Worm (Caenorhabditis elegans) whole organism, L3 larva: ENCODE data around the gene W07E11.1.
A peak's percentile ranks its signal among the peaks of the same experiment; 100 is the strongest.

Source experiments
- ZK546.5 ChIP-seq: sonication (generic microtip); optimal IDR thresholded peaks from 2 replicates; lab custom pipeline; 2017; ENCODE audit warnings: missing biosample characterization, missing genetic modification characterization
- ama-1 ChIP-seq: fragments of 150-350 bp; optimal IDR thresholded peaks from 2 replicates; lab custom pipeline; 2018
- ceh-16 ChIP-seq: sonication (generic microtip); optimal IDR thresholded peaks from 2 replicates; lab custom pipeline; 2017; ENCODE audit warnings: missing biosample characterization, missing genetic modification characterization
- ceh-28 ChIP-seq: fragments of 150-350 bp; optimal IDR thresholded peaks from 2 replicates; lab custom pipeline; 2014; ENCODE audit warnings: missing biosample characterization, missing genetic modification reagents, missing genetic modification characterization
- ceh-82 ChIP-seq: fragments of 150-350 bp; optimal IDR thresholded peaks from 2 replicates; lab custom pipeline; 2014; ENCODE audit warnings: missing biosample characterization, missing genetic modification characterization
- egl-27 ChIP-seq: sonication (generic microtip); optimal IDR thresholded peaks from 4 replicates; lab custom pipeline; 2017; ENCODE audit warnings: missing biosample characterization, missing genetic modification reagents, missing genetic modification characterization
- elt-1 ChIP-seq: fragments of 150-350 bp; optimal IDR thresholded peaks from 2 replicates; lab custom pipeline; 2014; ENCODE audit warnings: missing biosample characterization, missing genetic modification characterization
- elt-2 ChIP-seq: sonication (generic microtip); optimal IDR thresholded peaks from 2 replicates; lab custom pipeline; 2016; ENCODE audit warnings: missing genetic modification reagents, mild to moderate bottlenecking, missing genetic modification characterization, missing compliant biosample characterization
- elt-3 ChIP-seq, 3 experiments: fragments of 150-350 bp in 1 of 3; sonication (generic microtip) in 2 of 3; optimal IDR thresholded peaks; 2 replicates in 2 of 3; 4 replicates in 1 of 3; lab custom pipeline; 2014 to 2017; ENCODE audit warnings: missing biosample characterization in 3 of 3, missing genetic modification characterization in 3 of 3
- eor-1 ChIP-seq, 2 experiments: fragments of 150-350 bp; optimal IDR thresholded peaks; 2 replicates each; lab custom pipeline; 2014 to 2018; ENCODE audit warnings: missing biosample characterization in 2 of 2, missing genetic modification characterization in 2 of 2
- fkh-2 ChIP-seq: fragments of 150-350 bp; optimal IDR thresholded peaks from 2 replicates; lab custom pipeline; 2014; ENCODE audit warnings: missing biosample characterization, missing genetic modification reagents, missing genetic modification characterization
- fos-1 ChIP-seq: fragments of 150-350 bp; optimal IDR thresholded peaks from 2 replicates; lab custom pipeline; 2014; ENCODE audit warnings: missing biosample characterization, missing genetic modification characterization
- hmg-11 ChIP-seq: sonication (generic microtip); optimal IDR thresholded peaks from 2 replicates; lab custom pipeline; 2016; ENCODE audit warnings: missing genetic modification characterization, missing compliant biosample characterization
- jun-1 ChIP-seq: fragments of 150-350 bp; optimal IDR thresholded peaks from 2 replicates; lab custom pipeline; 2014; ENCODE audit warnings: missing biosample characterization, missing genetic modification reagents, missing genetic modification characterization
- lin-15B ChIP-seq: fragments of 150-350 bp; optimal IDR thresholded peaks from 2 replicates; lab custom pipeline; 2014; ENCODE audit warnings: missing biosample characterization, missing genetic modification characterization
- lin-39 ChIP-seq: fragments of 150-350 bp; optimal IDR thresholded peaks from 2 replicates; lab custom pipeline; 2018; ENCODE audit warnings: missing biosample characterization, missing genetic modification reagents, missing genetic modification characterization
- lsy-12 ChIP-seq: sonication (generic microtip); optimal IDR thresholded peaks from 2 replicates; lab custom pipeline; 2016; ENCODE audit warnings: mild to moderate bottlenecking, missing genetic modification characterization, missing compliant biosample characterization
- mdl-1 ChIP-seq: fragments of 150-350 bp; optimal IDR thresholded peaks from 2 replicates; lab custom pipeline; 2014; ENCODE audit warnings: missing biosample characterization, missing genetic modification characterization
- nfya-1 ChIP-seq: sonication (generic microtip); optimal IDR thresholded peaks from 2 replicates; lab custom pipeline; 2017; ENCODE audit warnings: missing genetic modification characterization, mild to moderate bottlenecking, missing compliant biosample characterization, antibody characterized with exemption, moderate library complexity; ENCODE audit not compliant: insufficient read depth
- nhr-11 ChIP-seq: fragments of 150-350 bp; optimal IDR thresholded peaks from 2 replicates; lab custom pipeline; 2014; ENCODE audit warnings: missing biosample characterization, missing genetic modification characterization
- nhr-23 ChIP-seq: fragments of 150-350 bp; optimal IDR thresholded peaks from 2 replicates; lab custom pipeline; 2014; ENCODE audit warnings: missing biosample characterization, missing genetic modification reagents, missing genetic modification characterization
- nhr-28 ChIP-seq: fragments of 150-350 bp; optimal IDR thresholded peaks from 2 replicates; lab custom pipeline; 2014; ENCODE audit warnings: missing biosample characterization, missing genetic modification characterization
- nhr-43 ChIP-seq: sonication (generic microtip); optimal IDR thresholded peaks from 2 replicates; lab custom pipeline; 2016; ENCODE audit warnings: mild to moderate bottlenecking, missing genetic modification characterization, missing compliant biosample characterization; ENCODE audit not compliant: poor library complexity, severe bottlenecking
- nhr-76 ChIP-seq: fragments of 150-350 bp; sonication (generic microtip); optimal IDR thresholded peaks from 5 replicates; lab custom pipeline; 2014; ENCODE audit warnings: missing biosample characterization, missing genetic modification characterization
- nhr-77 ChIP-seq: fragments of 150-350 bp; optimal IDR thresholded peaks from 2 replicates; lab custom pipeline; 2014; ENCODE audit warnings: missing biosample characterization, missing genetic modification characterization
- pha-4 ChIP-seq: fragments of 150-350 bp; optimal IDR thresholded peaks from 2 replicates; lab custom pipeline; 2014; ENCODE audit warnings: missing biosample characterization, missing genetic modification reagents, missing genetic modification characterization
- sea-2 ChIP-seq: fragments of 150-350 bp; sonication (generic microtip); optimal IDR thresholded peaks from 4 replicates; lab custom pipeline; 2014; ENCODE audit warnings: missing biosample characterization, missing genetic modification reagents, missing genetic modification characterization
- skn-1 ChIP-seq: fragments of 150-350 bp; optimal IDR thresholded peaks from 2 replicates; lab custom pipeline; 2014; ENCODE audit warnings: missing biosample characterization, missing genetic modification characterization
- tbx-2 ChIP-seq: sonication (generic microtip); optimal IDR thresholded peaks from 2 replicates; lab custom pipeline; 2016; ENCODE audit warnings: mild to moderate bottlenecking, missing genetic modification characterization, missing compliant biosample characterization
- unc-39 ChIP-seq: sonication (generic microtip); optimal IDR thresholded peaks from 4 replicates; lab custom pipeline; 2017; ENCODE audit warnings: missing biosample characterization, missing genetic modification characterization
- zag-1 ChIP-seq: fragments of 150-350 bp; optimal IDR thresholded peaks from 2 replicates; lab custom pipeline; 2014; ENCODE audit warnings: missing biosample characterization, missing genetic modification characterization

The W07E11.1 gene

DNA sequence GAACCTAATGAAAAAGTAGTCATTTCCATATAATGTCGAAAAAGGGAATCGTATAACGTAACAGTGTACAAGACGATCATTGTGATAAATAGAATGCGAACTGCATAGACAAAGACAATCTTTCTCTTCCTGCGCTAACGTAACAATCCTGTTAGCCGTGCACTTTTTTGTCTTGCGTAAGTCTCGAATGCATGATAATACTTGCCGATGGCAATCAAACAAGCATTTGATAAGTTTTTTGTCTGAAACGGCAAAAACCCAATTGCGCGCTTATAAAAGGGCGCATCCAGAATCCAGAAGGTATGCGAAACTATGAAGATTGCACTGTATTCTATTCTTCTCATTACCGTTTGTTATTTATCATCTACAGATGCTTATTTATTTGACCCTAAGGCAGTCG is 9.4 kb upstream of the W07E11.1 start, which contains the start of gene dao-4:
TSS of gene dao-4 (plus strand) at position 301 of the 400 bp plus-strand sequence.
- TF ChIP-seq nhr-11 (no peak), ceh-16 (no peak), elt-3 (tag; optimal IDR thresholded peaks at IDR 0.05; lab: Kevin White, UChicago) (no peak), jun-1 (tag; lab: Kevin White, UChicago) (no peak), skn-1 (tag; lab: Kevin White, UChicago) (no peak), ZK546.5 (tag; lab: Kevin White, UChicago) (no peak), mdl-1 (tag; lab: Kevin White, UChicago) (no peak), unc-39 (no peak)

DNA sequence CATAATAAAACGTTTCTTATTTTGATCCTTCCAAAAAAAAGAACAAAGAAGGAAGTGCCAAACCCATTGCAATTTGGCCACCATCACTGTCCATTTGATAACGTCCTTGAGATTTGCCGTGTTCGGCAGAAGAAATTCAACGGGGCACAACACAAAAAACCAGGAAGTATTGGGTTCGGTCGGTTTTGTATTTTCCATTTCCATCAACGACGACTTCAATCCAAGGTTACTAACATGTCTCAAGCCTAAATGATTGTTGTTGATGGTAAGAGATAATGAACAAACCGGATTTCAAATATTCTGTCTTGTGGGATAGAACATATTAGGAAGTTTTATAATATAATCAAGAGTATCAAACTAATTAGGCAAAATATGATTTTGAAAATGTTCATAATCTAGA is 8.1 kb upstream of the W07E11.1 start:
- TF ChIP-seq nhr-23 (tag; lab: Kevin White, UChicago) (peak; percentile 64), elt-3 (tag; optimal IDR thresholded peaks at IDR 0.05; lab: Kevin White, UChicago) (no peak)

DNA sequence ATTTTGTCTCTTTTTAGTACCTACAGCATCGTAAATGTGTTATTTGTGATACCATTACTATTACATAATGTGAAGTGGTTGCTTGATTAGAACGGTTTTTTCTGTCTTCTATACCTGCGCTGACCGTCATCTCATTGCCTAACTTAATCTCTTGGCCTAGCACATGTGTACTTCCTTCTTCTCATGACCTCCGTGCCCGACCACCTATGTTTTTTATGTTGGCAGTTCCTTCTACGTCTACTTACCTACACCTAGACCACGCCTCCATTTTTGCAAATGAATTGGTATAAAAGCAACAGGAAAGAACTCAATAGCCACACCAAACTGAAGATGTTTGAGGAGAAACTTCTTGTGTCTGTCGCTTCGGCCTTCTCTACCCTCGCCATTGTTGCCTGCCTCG is 7.1 kb upstream of the W07E11.1 start, which contains the start of gene col-176:
TSS of gene col-176 (plus strand) at position 301 of the 400 bp plus-strand sequence.
- TF ChIP-seq nhr-23 (tag; lab: Kevin White, UChicago) (peak; percentile 58), skn-1 (tag; lab: Kevin White, UChicago) (no peak)

DNA sequence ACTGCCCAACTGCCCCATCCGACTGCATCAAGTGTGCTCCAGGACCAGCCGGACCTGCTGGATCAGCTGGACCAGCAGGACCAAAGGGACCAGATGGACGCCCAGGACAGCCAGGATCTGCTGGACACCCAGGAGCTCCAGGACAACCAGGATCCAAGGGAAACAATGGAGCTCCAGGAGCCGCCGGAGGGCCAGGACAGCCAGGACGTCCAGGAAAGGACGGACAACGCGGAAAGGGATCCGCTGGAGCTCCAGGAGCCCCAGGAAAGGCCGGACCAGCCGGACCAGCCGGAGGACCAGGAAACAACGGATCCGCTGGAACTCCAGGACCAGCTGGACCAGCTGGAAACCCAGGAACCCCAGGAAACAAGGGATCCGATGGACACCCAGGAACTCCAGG is 6.3 kb upstream of the W07E11.1 start:
- no peak for TF ChIP-seq elt-3 (tag; optimal IDR thresholded peaks at IDR 0.05; lab: Kevin White, UChicago)
- TF ChIP-seq ceh-28 (tag; lab: Kevin White, UChicago) = no peak
- TF ChIP-seq lin-15B = no peak
- no peak for TF ChIP-seq hmg-11
- no peak for TF ChIP-seq mdl-1 (tag; lab: Kevin White, UChicago)

DNA sequence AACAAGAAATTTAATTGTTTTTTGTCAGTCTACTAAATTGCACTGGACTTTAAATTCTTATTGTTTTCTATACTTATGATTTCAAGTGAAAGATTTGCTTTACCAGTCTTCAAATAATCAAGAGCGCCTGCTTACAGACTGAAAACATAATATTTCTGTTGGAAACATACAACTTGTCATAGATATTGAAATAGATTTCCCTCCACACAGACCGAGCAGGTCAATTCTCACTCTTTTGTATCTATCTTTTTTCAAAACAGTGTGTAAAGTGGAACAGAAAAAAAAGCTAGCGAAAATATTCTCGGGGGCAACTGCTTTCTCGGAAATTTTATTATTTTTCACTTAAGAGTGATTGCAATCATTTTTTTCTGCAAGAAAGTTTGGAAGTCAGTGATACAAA is 5.8 kb upstream of the W07E11.1 start:
- TF ChIP-seq ceh-28 (tag; lab: Kevin White, UChicago) = peak; percentile 62
- TF ChIP-seq pha-4 (tag; lab: Kevin White, UChicago) = no peak
- no peak for TF ChIP-seq ceh-16
- TF ChIP-seq sea-2 (GFP tag; lab: Kevin White, UChicago) = no peak
- TF ChIP-seq lin-39 = no peak
- TF ChIP-seq nhr-43 (tag; lab: Kevin White, UChicago) = no peak

DNA sequence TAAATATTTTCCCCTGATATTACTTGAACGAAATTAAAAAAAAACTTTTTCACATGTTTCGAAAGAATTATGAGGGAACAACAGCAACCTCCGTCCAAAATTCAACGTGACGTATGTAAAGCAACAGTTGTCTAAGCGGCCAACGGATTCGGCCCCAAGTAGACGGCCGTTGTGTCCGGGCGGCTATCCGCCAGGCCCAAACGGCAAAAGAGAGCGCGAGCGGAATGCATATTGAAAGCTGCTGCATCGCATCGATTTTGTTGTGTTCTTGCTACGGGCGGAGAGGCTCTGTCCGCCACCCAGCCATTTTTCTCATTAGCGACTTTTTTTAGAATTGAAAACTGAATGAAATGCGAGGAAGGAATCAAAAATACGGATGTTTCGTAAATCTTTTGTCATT is 5.2 kb upstream of the W07E11.1 start:
- TF ChIP-seq eor-1 (tag; optimal IDR thresholded peaks at IDR 0.05; lab: Kevin White, UChicago) (no peak), nfya-1 (peak; percentile 33), nhr-77 (tag; lab: Kevin White, UChicago) (no peak), lin-39 (peak; percentile 40)
- TF ChIP-seq, all 47 proteins: peak for 2

DNA sequence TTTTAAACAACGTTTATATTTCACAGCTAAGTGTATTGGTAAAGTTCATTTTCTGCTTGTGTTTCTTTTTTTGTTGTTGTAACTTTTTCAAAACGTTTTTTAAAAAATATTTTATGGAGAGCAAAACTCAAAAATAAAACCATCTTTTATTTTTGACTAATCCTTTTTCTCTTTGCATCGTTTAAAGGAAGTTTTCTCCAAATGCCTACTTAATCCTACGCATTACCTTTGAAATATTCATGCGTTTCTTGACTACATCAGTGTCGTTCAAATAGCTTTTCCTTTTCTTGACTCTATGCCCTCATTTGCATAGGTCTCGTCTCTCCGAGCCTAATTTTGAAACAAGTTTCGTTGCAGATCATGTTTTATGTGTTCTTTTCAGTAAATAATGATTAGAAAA is 3.3 kb upstream of the W07E11.1 start:
- TF ChIP-seq elt-1 (tag; lab: Kevin White, UChicago) = peak; percentile 43
- no peak for TF ChIP-seq fos-1 (tag; lab: Kevin White, UChicago)
- TF ChIP-seq, all 47 proteins: peak for 1

DNA sequence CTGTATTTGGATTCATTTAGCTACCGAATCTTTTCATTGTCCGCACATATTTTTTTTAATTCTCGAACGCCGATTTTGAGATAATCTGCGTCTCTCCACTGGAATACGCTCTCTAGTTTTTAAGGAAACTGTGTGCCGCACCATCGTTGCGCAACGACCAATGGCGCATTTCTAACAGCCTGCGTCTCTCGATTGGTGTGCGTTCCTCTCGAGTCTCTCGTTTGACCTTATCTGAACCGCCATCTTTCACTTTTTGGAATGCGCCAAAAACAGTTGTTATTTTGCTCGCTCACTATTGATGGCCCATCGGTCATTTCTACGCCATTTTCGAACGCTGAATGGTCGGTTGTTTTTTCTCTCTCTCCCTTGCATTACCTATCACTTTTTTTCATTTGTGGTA is 1.1 kb upstream of the W07E11.1 start:
- TF ChIP-seq sea-2 (GFP tag; lab: Kevin White, UChicago) (no peak), ama-1 (lab: Kevin White, UChicago) (no peak), tbx-2 (tag; lab: Kevin White, UChicago) (no peak), fos-1 (tag; lab: Kevin White, UChicago) (no peak), egl-27 (no peak), ceh-82 (no peak), nfya-1 (no peak), fkh-2 (no peak), nhr-28 (tag; lab: Kevin White, UChicago) (no peak)

DNA sequence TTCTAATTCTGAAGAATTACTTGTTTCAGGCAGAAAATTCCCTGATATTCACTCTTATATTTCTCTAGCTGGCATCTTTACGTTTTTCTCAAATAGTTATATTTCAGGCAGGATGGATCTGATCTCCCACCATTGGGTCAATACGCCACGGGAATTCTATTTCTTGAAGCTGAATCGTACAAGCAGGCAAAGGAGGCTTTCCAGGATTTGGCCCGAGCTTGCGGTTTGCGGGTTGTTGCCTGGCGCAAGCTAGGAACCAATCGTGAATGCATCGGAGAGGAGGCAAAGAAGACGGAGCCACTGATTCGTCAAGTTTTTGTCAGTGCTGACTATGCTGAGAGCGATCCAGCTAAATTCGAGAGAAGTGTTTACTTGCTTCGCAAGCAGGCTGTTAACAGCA is 651 bp downstream of the W07E11.1 start:
- no peak for TF ChIP-seq tbx-2 (tag; lab: Kevin White, UChicago)
- TF ChIP-seq skn-1 (tag; lab: Kevin White, UChicago) = no peak
- TF ChIP-seq nhr-77 (tag; lab: Kevin White, UChicago) = no peak
- no peak for TF ChIP-seq elt-2 (tag; lab: Kevin White, UChicago)
- no peak for TF ChIP-seq nhr-28 (tag; lab: Kevin White, UChicago)
- TF ChIP-seq zag-1 (tag; lab: Kevin White, UChicago) = no peak
- TF ChIP-seq nhr-23 (tag; lab: Kevin White, UChicago) = no peak
- TF ChIP-seq sea-2 (GFP tag; lab: Kevin White, UChicago) = no peak
- no peak for TF ChIP-seq lin-39
- no peak for TF ChIP-seq lsy-12 (tag; lab: Kevin White, UChicago)
- no peak for TF ChIP-seq nhr-76 (tag; lab: Kevin White, UChicago)
- no peak for TF ChIP-seq ama-1 (lab: Kevin White, UChicago)
- TF ChIP-seq fos-1 (tag; lab: Kevin White, UChicago) = no peak
- TF ChIP-seq pha-4 (tag; lab: Kevin White, UChicago) = no peak
- TF ChIP-seq, all 47 proteins: peak for 0
